Fruit fly (Drosophila melanogaster) whole organism, embryonic: ENCODE data around the gene CG14515.
A peak's percentile ranks its signal among the peaks of the same experiment; 100 is the strongest.

Experiments used
- Bdp1 ChIP-seq: fragments of 200-800 bp; sonication (Bioruptor generic); optimal IDR thresholded peaks from 3 replicates; lab custom pipeline; 2016; ENCODE audit warnings: missing biosample characterization, missing genetic modification characterization
- CG10209 ChIP-seq: fragments of 200-800 bp; sonication (Bioruptor generic); optimal IDR thresholded peaks from 3 replicates; lab custom pipeline; 2017; ENCODE audit warnings: missing biosample characterization, mild to moderate bottlenecking, missing genetic modification characterization, missing genetic modification reagents
- CG10267 ChIP-seq: fragments of 200-800 bp; sonication (Bioruptor generic); optimal IDR thresholded peaks from 2 replicates; lab custom pipeline; 2018; ENCODE audit warnings: missing biosample characterization, mild to moderate bottlenecking, missing genetic modification characterization, moderate library complexity
- CG10462 ChIP-seq: fragments of 200-800 bp; sonication (Bioruptor generic); optimal IDR thresholded peaks from 2 replicates; lab custom pipeline; 2016; ENCODE audit warnings: missing biosample characterization, missing genetic modification characterization
- CG11695 ChIP-seq: fragments of 200-800 bp; sonication (Bioruptor generic); IDR thresholded peaks from 3 replicates; pipeline ENCODE4 v1.3.6; 2022; ENCODE audit warnings: missing biosample characterization, missing genetic modification characterization
- CG12299 ChIP-seq: fragments of 200-800 bp; sonication (Bioruptor generic); optimal IDR thresholded peaks from 2 replicates; lab custom pipeline; 2018; ENCODE audit warnings: missing biosample characterization, mild to moderate bottlenecking, missing genetic modification characterization
- CG12391 ChIP-seq: fragments of 200-800 bp; sonication (Bioruptor generic); optimal IDR thresholded peaks from 3 replicates; lab custom pipeline; 2018; ENCODE audit warnings: missing biosample characterization, mild to moderate bottlenecking, missing genetic modification characterization, moderate library complexity
- CG15011 ChIP-seq: fragments of 200-800 bp; sonication (Bioruptor generic); optimal IDR thresholded peaks from 3 replicates; lab custom pipeline; 2018; ENCODE audit warnings: missing biosample characterization, mild to moderate bottlenecking, missing genetic modification characterization
- CG17186 ChIP-seq: fragments of 200-800 bp; sonication (Bioruptor generic); optimal IDR thresholded peaks from 3 replicates; lab custom pipeline; 2017; ENCODE audit warnings: missing biosample characterization, missing genetic modification reagents, missing genetic modification characterization
- CG17912 ChIP-seq: fragments of 200-800 bp; sonication (Bioruptor generic); optimal IDR thresholded peaks from 2 replicates; lab custom pipeline; 2018; ENCODE audit warnings: missing biosample characterization, mild to moderate bottlenecking, missing genetic modification characterization
- CG2120 ChIP-seq: fragments of 200-800 bp; sonication (Bioruptor generic); optimal IDR thresholded peaks from 3 replicates; lab custom pipeline; 2016; ENCODE audit warnings: missing biosample characterization, missing genetic modification characterization
- CG30020 ChIP-seq: fragments of 200-800 bp; optimal IDR thresholded peaks from 2 replicates; lab custom pipeline; 2019; ENCODE audit warnings: missing biosample characterization, mild to moderate bottlenecking, missing genetic modification characterization, moderate library complexity
- CG31365 ChIP-seq: fragments of 200-800 bp; sonication (Bioruptor generic); optimal IDR thresholded peaks from 2 replicates; lab custom pipeline; 2018; ENCODE audit warnings: missing biosample characterization, mild to moderate bottlenecking, missing genetic modification characterization
- CG34376 ChIP-seq: fragments of 200-800 bp; sonication (Bioruptor generic); optimal IDR thresholded peaks from 2 replicates; lab custom pipeline; 2018; ENCODE audit warnings: missing biosample characterization, mild to moderate bottlenecking, missing genetic modification characterization
- CG3726 ChIP-seq: fragments of 200-800 bp; sonication (Bioruptor generic); IDR thresholded peaks from 3 replicates; pipeline ENCODE4, ENCODE4 v1.3.6; 2022; ENCODE audit warnings: missing biosample characterization, missing genetic modification characterization
- CG4404 ChIP-seq: fragments of 200-800 bp; sonication (Bioruptor generic); IDR thresholded peaks from 2 replicates; pipeline ENCODE4 v1.3.6; 2022; ENCODE audit warnings: missing biosample characterization, missing genetic modification characterization
- CG6854 ChIP-seq: fragments of 200-800 bp; sonication (Bioruptor generic); optimal IDR thresholded peaks from 3 replicates; lab custom pipeline; 2017; ENCODE audit warnings: missing biosample characterization, mild to moderate bottlenecking, missing genetic modification characterization
- CG7357 ChIP-seq: fragments of 200-800 bp; sonication (Bioruptor generic); IDR thresholded peaks from 3 replicates; pipeline ENCODE4 v1.3.6; 2022; ENCODE audit warnings: missing biosample characterization, missing genetic modification characterization
- CG7372 ChIP-seq: fragments of 200-800 bp; sonication (Bioruptor generic); IDR thresholded peaks from 2 replicates; pipeline ENCODE4 v1.3.6; 2022; ENCODE audit warnings: missing biosample characterization, missing genetic modification characterization
- CG7928 ChIP-seq: fragments of 200-800 bp; sonication (Bioruptor generic); optimal IDR thresholded peaks from 2 replicates; lab custom pipeline; 2017; ENCODE audit warnings: missing biosample characterization, mild to moderate bottlenecking, missing genetic modification characterization
- Dad ChIP-seq: fragments of 200-800 bp; sonication (Bioruptor generic); optimal IDR thresholded peaks from 3 replicates; lab custom pipeline; 2016; ENCODE audit warnings: missing biosample characterization, missing genetic modification characterization
- Elba2 ChIP-seq: fragments of 200-800 bp; sonication (Bioruptor generic); optimal IDR thresholded peaks from 3 replicates; lab custom pipeline; 2016; ENCODE audit warnings: missing biosample characterization, missing genetic modification characterization
- Ets65A ChIP-seq: fragments of 200-800 bp; sonication (Bioruptor generic); peaks from one replicate; lab custom pipeline; 2016; ENCODE audit warnings: missing biosample characterization, missing genetic modification characterization
- Gug ChIP-seq: fragments of 200-800 bp; sonication (Bioruptor generic); IDR thresholded peaks from 4 replicates; pipeline ENCODE4 v1.3.6; 2022; ENCODE audit warnings: missing biosample characterization, missing genetic modification characterization
- Hand ChIP-seq: fragments of 200-800 bp; sonication (Bioruptor generic); optimal IDR thresholded peaks from 2 replicates; lab custom pipeline; 2017; ENCODE audit warnings: mild to moderate bottlenecking, missing biosample characterization, missing genetic modification reagents, missing genetic modification characterization
- HmgD ChIP-seq: fragments of 200-800 bp; sonication (Bioruptor generic); optimal IDR thresholded peaks from 3 replicates; lab custom pipeline; 2016; ENCODE audit warnings: missing biosample characterization, missing genetic modification characterization
- Lim3 ChIP-seq: fragments of 200-800 bp; sonication (Bioruptor generic); IDR thresholded peaks from 2 replicates; pipeline ENCODE4 v1.3.6; 2022; ENCODE audit warnings: missing biosample characterization, missing genetic modification characterization
- MBD-R2 ChIP-seq: fragments of 200-800 bp; sonication (Bioruptor generic); IDR thresholded peaks from 2 replicates; pipeline ENCODE4 v1.3.6; 2022; ENCODE audit warnings: missing biosample characterization, missing genetic modification characterization
- NFAT ChIP-seq: fragments of 200-800 bp; sonication (Bioruptor generic); IDR thresholded peaks from 2 replicates; pipeline ENCODE4 v1.3.6; 2022; ENCODE audit warnings: missing biosample characterization, missing genetic modification characterization
- PHDP ChIP-seq: fragments of 200-800 bp; sonication (Bioruptor generic); optimal IDR thresholded peaks from 3 replicates; lab custom pipeline; 2018; ENCODE audit warnings: missing biosample characterization, mild to moderate bottlenecking, missing genetic modification characterization, moderate library complexity
- Ptx1 ChIP-seq: fragments of 200-800 bp; sonication (Bioruptor generic); IDR thresholded peaks from 2 replicates; pipeline ENCODE4 v1.3.6; 2022; ENCODE audit warnings: missing biosample characterization, missing genetic modification characterization
- Sox100B ChIP-seq: fragments of 200-800 bp; sonication (Bioruptor generic); optimal IDR thresholded peaks from 3 replicates; lab custom pipeline; 2018; ENCODE audit warnings: missing biosample characterization, mild to moderate bottlenecking, missing genetic modification characterization
- Stat92E ChIP-seq, 3 experiments: fragments of >200 bp in 2 of 3; fragments of 200-800 bp in 1 of 3; sonication (Bioruptor generic) in 1 of 3; optimal IDR thresholded peaks; 2 replicates each; lab custom pipeline; 2017 to 2019; ENCODE audit warnings: missing biosample characterization in 3 of 3, missing genetic modification characterization in 3 of 3, mild to moderate bottlenecking in 1 of 3, moderate library complexity in 1 of 3
- corto ChIP-seq: fragments of 200-800 bp; sonication (Bioruptor generic); optimal IDR thresholded peaks from 2 replicates; lab custom pipeline; 2016; ENCODE audit warnings: missing biosample characterization, mild to moderate bottlenecking, missing genetic modification characterization, moderate library complexity
- fd96Cb ChIP-seq: fragments of 200-800 bp; sonication (Bioruptor generic); optimal IDR thresholded peaks from 2 replicates; lab custom pipeline; 2018; ENCODE audit warnings: missing biosample characterization, mild to moderate bottlenecking, missing genetic modification characterization, moderate library complexity
- fu2 ChIP-seq: fragments of 200-800 bp; sonication (Bioruptor generic); optimal IDR thresholded peaks from 2 replicates; lab custom pipeline; 2016; ENCODE audit warnings: missing biosample characterization, missing genetic modification characterization
- insv ChIP-seq, 2 experiments: fragments of 200-800 bp; sonication (Bioruptor generic); optimal IDR thresholded peaks; 3 replicates each; lab custom pipeline; 2016 to 2018; ENCODE audit warnings: missing biosample characterization in 2 of 2, missing genetic modification characterization in 2 of 2
- jigr1 ChIP-seq: fragments of 200-800 bp; sonication (Bioruptor generic); IDR thresholded peaks from 3 replicates; pipeline ENCODE4 v1.3.6; 2022; ENCODE audit warnings: missing biosample characterization, missing genetic modification characterization
- mld ChIP-seq: fragments of 200-800 bp; sonication (Bioruptor generic); IDR thresholded peaks from 3 replicates; pipeline ENCODE4 v1.3.6; 2022; ENCODE audit warnings: missing biosample characterization, missing genetic modification characterization; ENCODE audit not compliant: partially characterized antibody
- nerfin-2 ChIP-seq: fragments of 200-800 bp; sonication (Bioruptor generic); IDR thresholded peaks from 2 replicates; pipeline ENCODE4 v1.3.6; 2022; ENCODE audit warnings: missing biosample characterization, missing genetic modification characterization; ENCODE audit not compliant: partially characterized antibody
- oc ChIP-seq: fragments of 200-800 bp; sonication (Bioruptor generic); optimal IDR thresholded peaks from 2 replicates; lab custom pipeline; 2018; ENCODE audit warnings: missing biosample characterization, mild to moderate bottlenecking, missing genetic modification characterization, moderate library complexity
- pan ChIP-seq, 4 experiments: fragments of >200 bp in 3 of 4; fragments of 200-800 bp in 1 of 4; sonication (Bioruptor generic) in 1 of 4; optimal IDR thresholded peaks in 3 of 4; IDR thresholded peaks in 1 of 4; 2 replicates each; pipeline versions ENCODE4 v1.3.6 to Lab custom; 2017 to 2022; ENCODE audit warnings: missing biosample characterization in 2 of 4, missing genetic modification characterization in 2 of 4, mixed read lengths in 1 of 4
- phol ChIP-seq: fragments of 200-800 bp; sonication (Bioruptor generic); optimal IDR thresholded peaks from 3 replicates; lab custom pipeline; 2018; ENCODE audit warnings: missing biosample characterization, mild to moderate bottlenecking, missing genetic modification characterization, moderate library complexity
- pum ChIP-seq: fragments of 200-800 bp; sonication (Bioruptor generic); optimal IDR thresholded peaks from 2 replicates; lab custom pipeline; 2016; ENCODE audit warnings: missing biosample characterization, missing genetic modification characterization
- salm ChIP-seq: fragments of 200-800 bp; sonication (Bioruptor generic); optimal IDR thresholded peaks from 2 replicates; lab custom pipeline; 2018; ENCODE audit warnings: missing biosample characterization, mild to moderate bottlenecking, missing genetic modification characterization
- schlank ChIP-seq: fragments of 200-800 bp; sonication (Bioruptor generic); optimal IDR thresholded peaks from 2 replicates; lab custom pipeline; 2018; ENCODE audit warnings: missing biosample characterization, mild to moderate bottlenecking, missing genetic modification characterization
- scrt ChIP-seq: fragments of 200-800 bp; sonication (Bioruptor generic); optimal IDR thresholded peaks from 2 replicates; lab custom pipeline; 2018; ENCODE audit warnings: missing biosample characterization, mild to moderate bottlenecking, missing genetic modification characterization, moderate library complexity
- sd ChIP-seq: fragments of 200-800 bp; sonication (Bioruptor generic); optimal IDR thresholded peaks from 3 replicates; lab custom pipeline; 2018; ENCODE audit warnings: missing biosample characterization, mild to moderate bottlenecking, missing genetic modification characterization, moderate library complexity
- so ChIP-seq: fragments of 200-800 bp; sonication (Bioruptor generic); IDR thresholded peaks from 3 replicates; pipeline ENCODE4 v1.3.6; 2022; ENCODE audit warnings: missing biosample characterization, missing genetic modification characterization
- trh ChIP-seq: fragments of 200-800 bp; sonication (Bioruptor generic); optimal IDR thresholded peaks from 2 replicates; lab custom pipeline; 2016; ENCODE audit warnings: missing biosample characterization, missing genetic modification characterization

The CG14515 gene

DNA sequence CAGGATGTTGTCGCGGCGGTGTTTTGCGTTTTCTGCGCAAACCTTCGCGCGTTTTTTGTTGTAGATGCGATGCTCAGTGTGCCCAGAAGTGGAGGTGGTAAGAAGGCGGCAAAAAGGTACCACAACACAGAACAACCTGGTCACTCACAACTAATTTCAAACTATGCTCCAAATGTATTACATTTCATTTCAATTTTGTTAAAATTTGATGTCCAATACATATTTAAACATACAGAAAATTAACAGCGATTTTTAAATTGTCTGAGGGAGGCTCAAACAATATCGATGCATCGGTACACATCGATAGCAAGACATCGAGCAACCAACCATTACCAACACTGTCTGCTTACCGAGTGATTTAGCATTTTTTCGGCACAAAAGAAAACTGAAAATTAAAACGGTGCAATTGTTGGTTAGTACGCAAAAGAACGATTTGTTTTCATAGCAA lies 44.1 kb upstream of the CG14515 start, which contains the start of the genes Slbp and Rpn2:
Gene Slbp, minus strand, starts transcription at position 70 of the 448 bp plus-strand sequence.
Gene Rpn2, plus strand, starts transcription at position 328 of the 448 bp plus-strand sequence.
- TF ChIP-seq CG15011 (GFP tag; lab: Kevin White, UChicago) (no peak), Lim3 (GFP tag; lab: Robert Waterston, UW) (no peak), CG34376 (peak; percentile 61), CG11695 (GFP tag; lab: Robert Waterston, UW) (no peak), CG17912 (no peak), CG17186 (GFP tag; lab: Kevin White, UChicago) (peak; percentile 90), CG12299 (tag; lab: Kevin White, UChicago) (peak; percentile 43), corto (GFP tag; lab: Kevin White, UChicago) (no peak), Bdp1 (GFP tag; lab: Kevin White, UChicago) (peak; percentile 15), Sox100B (GFP tag; lab: Kevin White, UChicago) (no peak), fd96Cb (tag; lab: Kevin White, UChicago) (no peak), CG7372 (no peak), Hand (GFP tag; lab: Kevin White, UChicago) (no peak), Dad (GFP tag; lab: Kevin White, UChicago) (peak; percentile 48), HmgD (GFP tag; lab: Kevin White, UChicago) (peak; percentile 62), pum (GFP tag; lab: Kevin White, UChicago) (peak; percentile 27), CG31365 (tag; lab: Kevin White, UChicago) (no peak), CG7357 (GFP tag; lab: Robert Waterston, UW) (no peak), insv (GFP tag; optimal IDR thresholded peaks at IDR 0.05; lab: Kevin White, UChicago) (peak in 1 of 2 experiments; percentile 69), CG10267 (peak; percentile 99), fu2 (GFP tag; lab: Kevin White, UChicago) (peak; percentile 26), pan (optimal IDR thresholded peaks at IDR 0.05; lab: Kevin White, UChicago) (no peak), pan (GFP tag; optimal IDR thresholded peaks at IDR 0.05 in 1 of 2, IDR thresholded peaks at IDR 0.05 in 1 of 2) (no peak), NFAT (GFP tag; lab: Robert Waterston, UW) (0 out of 2 replicates have a peak, but pooled peaks have one; percentile 4), Stat92E (GFP tag; optimal IDR thresholded peaks at IDR 0.05; lab: Kevin White, UChicago) (peak in 1 of 3 experiments; percentile 21), CG7928 (GFP tag; lab: Kevin White, UChicago) (peak; percentile 16), so (0 out of 3 replicates have a peak, but pooled peaks have one; percentile 46), trh (GFP tag; lab: Kevin White, UChicago) (no peak), salm (tag; lab: Kevin White, UChicago) (no peak), oc (tag; lab: Kevin White, UChicago) (no peak), sd (tag; lab: Kevin White, UChicago) (no peak), PHDP (tag; lab: Kevin White, UChicago) (peak; percentile 19), CG4404 (no peak), Elba2 (peak; percentile 40), mld (peak; percentile 86), schlank (tag; lab: Kevin White, UChicago) (no peak), Ptx1 (GFP tag; lab: Robert Waterston, UW) (no peak), scrt (GFP tag; lab: Kevin White, UChicago) (no peak), MBD-R2 (GFP tag; lab: Robert Waterston, UW) (peak; percentile 90), Gug (GFP tag; lab: Robert Waterston, UW) (peak; percentile 17; the same call in 1 of the 4 replicates), CG12391 (peak; percentile 67), nerfin-2 (GFP tag; lab: Robert Waterston, UW) (peak; percentile 79), CG10462 (GFP tag; lab: Kevin White, UChicago) (no peak), jigr1 (GFP tag; lab: Robert Waterston, UW) (no peak), CG3726 (GFP tag; lab: Robert Waterston, UW) (no peak), CG30020 (tag; lab: Kevin White, UChicago) (peak; percentile 39), Ets65A (GFP tag; lab: Kevin White, UChicago) (peak; percentile 89), CG2120 (GFP tag; lab: Kevin White, UChicago) (peak; percentile 75), CG10209 (GFP tag; lab: Kevin White, UChicago) (peak; percentile 1), CG6854 (GFP tag; lab: Kevin White, UChicago) (no peak), phol (tag; lab: Kevin White, UChicago) (peak; percentile 71)
